Fruit fly (Drosophila melanogaster): ENCODE results near the gene Faf2.
A peak's percentile ranks its signal among the peaks of the same experiment; 100 is the strongest.

Gene Faf2

dm6 chr2L:18713686-18714085, 5.2 kb upstream of the Faf2 start, which contains the start of gene Irk3:
TSS of gene Irk3 (minus strand) at chr2L:18713748.
- TF ChIP-seq Med (GFP tag) = peak; percentile 74
- no peak for TF ChIP-seq Rfx (GFP tag; IDR thresholded peaks at IDR 0.05)
- TF ChIP-seq CG6813 (GFP tag; optimal IDR thresholded peaks at IDR 0.05) = peak; percentile 5

- TF ChIP-seq knrl (GFP tag; IDR thresholded peaks at IDR 0.05; ENCODE audit: partially characterized antibody) (no peak), CG6854 (GFP tag; optimal IDR thresholded peaks at IDR 0.05) (no peak), org-1 (GFP tag; optimal IDR thresholded peaks at IDR 0.05) (no peak), Tbp (GFP tag; optimal IDR thresholded peaks at IDR 0.05) (no peak), Hr3 (GFP tag; optimal IDR thresholded peaks at IDR 0.05) (peak; percentile 23), CG34376 (GFP tag; optimal IDR thresholded peaks at IDR 0.05) (no peak), CG13123 (GFP tag; optimal IDR thresholded peaks at IDR 0.05) (no peak), en (GFP tag; optimal IDR thresholded peaks at IDR 0.05) (no peak), CG2129 (GFP tag; IDR thresholded peaks at IDR 0.05; ENCODE audit: partially characterized antibody) (no peak), pzg (GFP tag; optimal IDR thresholded peaks at IDR 0.05) (no peak), pum (GFP tag; optimal IDR thresholded peaks at IDR 0.05) (no peak), CG10565 (GFP tag; optimal IDR thresholded peaks at IDR 0.05) (no peak), Sin3A (optimal IDR thresholded peaks at IDR 0.05) (no peak), Rfx (GFP tag; IDR thresholded peaks at IDR 0.05) (peak; percentile 56; the same call in 1 of the 2 replicates), peb (GFP tag; IDR thresholded peaks at IDR 0.05) (no peak), CG4360 (GFP tag; IDR thresholded peaks at IDR 0.05) (no peak), Dll (GFP tag; IDR thresholded peaks at IDR 0.05; ENCODE audit: partially characterized antibody) (no peak), BEAF-32 (GFP tag; optimal IDR thresholded peaks at IDR 0.05) (no peak), CG7987 (GFP tag; optimal IDR thresholded peaks at IDR 0.05) (no peak), Sry-δ (GFP tag; optimal IDR thresholded peaks at IDR 0.05) (no peak), CG13287 (GFP tag; IDR thresholded peaks at IDR 0.05; ENCODE audit: partially characterized antibody) (no peak), Asciz (GFP tag; optimal IDR thresholded peaks at IDR 0.05) (no peak), CG8924 (tag; optimal IDR thresholded peaks at IDR 0.05) (no peak), Spps (tag; optimal IDR thresholded peaks at IDR 0.05) (no peak), caup (GFP tag; optimal IDR thresholded peaks at IDR 0.05; ENCODE audit: severe bottlenecking) (peak; percentile 24), HLH4C (GFP tag; IDR thresholded peaks at IDR 0.05; ENCODE audit: partially characterized antibody) (no peak), CG9797 (GFP tag; optimal IDR thresholded peaks at IDR 0.05) (no peak), CG3726 (GFP tag; IDR thresholded peaks at IDR 0.05) (no peak), Oaz (GFP tag; IDR thresholded peaks at IDR 0.05) (no peak), zen (tag; optimal IDR thresholded peaks at IDR 0.05) (no peak), CG4282 (GFP tag; optimal IDR thresholded peaks at IDR 0.05) (no peak), CG4854 (GFP tag; optimal IDR thresholded peaks at IDR 0.05) (no peak), CG18764 (GFP tag; optimal IDR thresholded peaks at IDR 0.05) (no peak), sima (GFP tag; optimal IDR thresholded peaks at IDR 0.05) (no peak), CG11696 (GFP tag; IDR thresholded peaks at IDR 0.05) (no peak), CG7745 (tag; optimal IDR thresholded peaks at IDR 0.05) (no peak), zf30C (GFP tag; optimal IDR thresholded peaks at IDR 0.05) (no peak), shn (GFP tag; optimal IDR thresholded peaks at IDR 0.05) (no peak), Bgb (GFP tag; IDR thresholded peaks at IDR 0.05; ENCODE audit: partially characterized antibody) (no peak), dimm (GFP tag; IDR thresholded peaks at IDR 0.05) (no peak), Ada2b (GFP tag; IDR thresholded peaks at IDR 0.05) (peak; percentile 34; the same call in 1 of the 2 replicates), CG11695 (GFP tag; IDR thresholded peaks at IDR 0.05) (0 out of 3 replicates have a peak, but pooled peaks have one; percentile 17), ham (GFP tag; IDR thresholded peaks at IDR 0.05) (no peak), chinmo (GFP tag; IDR thresholded peaks at IDR 0.05; ENCODE audit: partially characterized antibody) (peak; percentile 89; the same call in 1 of the 4 replicates), schlank (tag; optimal IDR thresholded peaks at IDR 0.05) (no peak), CG12299 (tag; optimal IDR thresholded peaks at IDR 0.05) (no peak), CG7556 (GFP tag; optimal IDR thresholded peaks at IDR 0.05) (no peak)
These were observed 647 bp downstream of the Faf2 start for dm6 chr2L:18707844-18708238.
